Worm (Caenorhabditis elegans) whole organism, early embryonic: Measurements from ENCODE around the gene clc-22.

Experiments
- F13C5.2 ChIP-seq: sonication (generic microtip); optimal IDR thresholded peaks from 2 replicates; lab custom pipeline; 2017; ENCODE audit warnings: mild to moderate bottlenecking, missing genetic modification characterization, inconsistent platforms, missing compliant biosample characterization
- ets-7 ChIP-seq: sonication (generic microtip); optimal IDR thresholded peaks from 2 replicates; lab custom pipeline; 2016; ENCODE audit warnings: missing genotype, missing genetic modification characterization, missing compliant biosample characterization

- TF ChIP-seq ets-7 (tag; lab: Kevin White, UChicago) (no peak), F13C5.2 (tag; lab: Kevin White, UChicago) (no peak)
These were observed 27.1 kb downstream of the clc-22 start for ce11 chrII:3968808-3969207.
